Worm (Caenorhabditis elegans): ENCODE measurements around the gene F11D11.4.

Gene F11D11.4

DNA sequence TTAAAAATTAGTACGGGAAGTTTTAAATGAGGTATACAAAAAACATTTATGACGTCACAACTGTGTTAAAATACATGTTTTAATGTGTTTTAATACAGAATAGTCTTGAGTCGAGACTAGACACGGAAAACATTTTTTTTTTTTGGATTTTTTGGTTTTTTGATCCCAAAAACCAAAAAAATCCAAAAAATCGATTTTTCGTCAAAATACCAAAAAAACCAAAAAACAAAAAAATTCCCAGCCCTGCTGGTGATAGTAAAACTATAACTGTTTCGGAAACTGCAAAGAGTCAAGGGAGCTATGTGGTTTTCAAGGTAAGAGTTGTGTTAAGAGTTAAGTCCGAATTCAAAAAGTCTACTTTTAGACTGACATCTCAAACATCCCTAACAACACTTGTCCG lies at the start of gene F11D11.4:
Gene F11D11.4 (plus strand): TSS at position 301 of the 400 bp plus-strand sequence.
- TF ChIP-seq ama-1 (optimal IDR thresholded peaks at IDR 0.05): no peak
- no peak for TF ChIP-seq ahr-1 (tag; optimal IDR thresholded peaks at IDR 0.05)
- TF ChIP-seq dve-1 (tag; optimal IDR thresholded peaks at IDR 0.05): no peak
- TF ChIP-seq pha-4 (tag; optimal IDR thresholded peaks at IDR 0.05): no peak
- TF ChIP-seq ceh-9 (tag; optimal IDR thresholded peaks at IDR 0.05): no peak
- TF ChIP-seq hlh-13 (GFP tag; optimal IDR thresholded peaks at IDR 0.05): no peak
- TF ChIP-seq lin-11 (tag; optimal IDR thresholded peaks at IDR 0.05): no peak
- no peak for TF ChIP-seq tbx-7 (tag; optimal IDR thresholded peaks at IDR 0.05)
- no peak for TF ChIP-seq odd-2 (tag; optimal IDR thresholded peaks at IDR 0.05)
- TF ChIP-seq ref-2 (tag; optimal IDR thresholded peaks at IDR 0.05): no peak
- no peak for TF ChIP-seq rnt-1 (tag; optimal IDR thresholded peaks at IDR 0.05)

ce11 chrV:18712118-18712517 lies 49.1 kb upstream of the F11D11.4 start:
- peak; percentile 12 for TF ChIP-seq nhr-232 (tag; optimal IDR thresholded peaks at IDR 0.05)
- peak; percentile 7 for TF ChIP-seq pat-9 (tag; optimal IDR thresholded peaks at IDR 0.05)
- TF ChIP-seq tbx-7 (tag; optimal IDR thresholded peaks at IDR 0.05): no peak
- no peak for TF ChIP-seq fkh-6 (tag; optimal IDR thresholded peaks at IDR 0.05)
- TF ChIP-seq pag-3 (tag; optimal IDR thresholded peaks at IDR 0.05; ENCODE audit: borderline replicate concordance): no peak
- TF ChIP-seq unc-55 (GFP tag; optimal IDR thresholded peaks at IDR 0.05): no peak
- no peak for TF ChIP-seq dve-1 (tag; optimal IDR thresholded peaks at IDR 0.05)
- no peak for TF ChIP-seq ceh-45 (GFP tag; IDR thresholded peaks at IDR 0.05)
- no peak for TF ChIP-seq unc-42 (tag; optimal IDR thresholded peaks at IDR 0.05)
- TF ChIP-seq hlh-8 (tag; optimal IDR thresholded peaks at IDR 0.05): no peak
- no peak for TF ChIP-seq eyg-1 (tag; optimal IDR thresholded peaks at IDR 0.05)
- TF ChIP-seq ceh-19 (GFP tag; optimal IDR thresholded peaks at IDR 0.05): no peak
- TF ChIP-seq rnt-1 (tag; optimal IDR thresholded peaks at IDR 0.05): peak; percentile 67
- no peak for TF ChIP-seq ceh-30 (tag; optimal IDR thresholded peaks at IDR 0.05)
- TF ChIP-seq ref-2 (tag; optimal IDR thresholded peaks at IDR 0.05): no peak
- peak; percentile 28 for TF ChIP-seq ceh-6 (GFP tag; optimal IDR thresholded peaks at IDR 0.05)
- no peak for TF ChIP-seq ceh-48 (tag; optimal IDR thresholded peaks at IDR 0.05)
- no peak for TF ChIP-seq ama-1 (optimal IDR thresholded peaks at IDR 0.05)
- TF ChIP-seq ceh-18 (tag; optimal IDR thresholded peaks at IDR 0.05): no peak
- TF ChIP-seq ztf-16 (tag; optimal IDR thresholded peaks at IDR 0.05): no peak
- peak; percentile 6 for TF ChIP-seq hlh-13 (GFP tag; optimal IDR thresholded peaks at IDR 0.05)

DNA sequence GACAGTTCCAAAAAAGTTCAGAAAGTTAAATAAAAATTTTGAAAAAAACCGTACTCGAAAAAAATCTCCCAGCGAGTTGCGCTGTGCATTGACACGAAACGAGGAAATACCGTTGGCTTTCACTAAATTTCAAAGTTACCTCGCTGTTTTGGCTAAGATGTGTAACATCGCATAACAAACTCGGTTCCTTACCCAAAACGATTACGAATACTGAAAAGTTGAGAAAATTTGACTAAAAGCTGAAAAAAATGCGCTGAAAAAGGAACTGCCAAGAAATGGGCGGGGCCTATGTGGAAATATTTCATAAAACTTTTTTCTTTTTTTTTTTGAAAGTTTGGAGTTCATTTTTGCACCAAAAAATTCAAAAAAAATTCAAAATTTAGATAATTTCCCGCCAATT lies 41.8 kb upstream of the F11D11.4 start:
- TF ChIP-seq zip-5 (tag; optimal IDR thresholded peaks at IDR 0.05) (no peak), ztf-16 (tag; optimal IDR thresholded peaks at IDR 0.05) (peak; percentile 32), ama-1 (optimal IDR thresholded peaks at IDR 0.05) (no peak)

ce11 chrV:18719956-18720489 lies 41.2 kb upstream of the F11D11.4 start, which contains the start of gene Y17D7C.2:
Gene Y17D7C.2 (minus strand): TSS chrV:18719987.
- TF ChIP-seq fkh-6 (tag; optimal IDR thresholded peaks at IDR 0.05) (no peak), ceh-19 (GFP tag; optimal IDR thresholded peaks at IDR 0.05) (peak; percentile 65), nfya-1 (tag; optimal IDR thresholded peaks at IDR 0.05) (no peak), ceh-31 (tag; optimal IDR thresholded peaks at IDR 0.05) (peak; percentile 2), nhr-232 (tag; optimal IDR thresholded peaks at IDR 0.05) (peak; percentile 57), ceh-6 (GFP tag; optimal IDR thresholded peaks at IDR 0.05) (peak; percentile 46), ahr-1 (tag; optimal IDR thresholded peaks at IDR 0.05) (peak; percentile 2), unc-55 (GFP tag; optimal IDR thresholded peaks at IDR 0.05) (no peak), elt-2 (tag; optimal IDR thresholded peaks at IDR 0.05) (peak; percentile 66), syd-9 (tag; optimal IDR thresholded peaks at IDR 0.05) (peak; percentile 21), zip-5 (tag; optimal IDR thresholded peaks at IDR 0.05) (peak; percentile 2), tbx-7 (tag; optimal IDR thresholded peaks at IDR 0.05) (peak; percentile 13), ref-2 (tag; optimal IDR thresholded peaks at IDR 0.05) (no peak), rnt-1 (tag; optimal IDR thresholded peaks at IDR 0.05) (peak; percentile 40), ceh-18 (tag; optimal IDR thresholded peaks at IDR 0.05) (no peak), hlh-13 (GFP tag; optimal IDR thresholded peaks at IDR 0.05) (peak; percentile 32), pat-9 (tag; optimal IDR thresholded peaks at IDR 0.05) (peak; percentile 36), fax-1 (tag; optimal IDR thresholded peaks at IDR 0.05) (no peak), ceh-14 (tag; optimal IDR thresholded peaks at IDR 0.05) (no peak)
